Worm (Caenorhabditis elegans) whole organism, L1 larva: ENCODE measurements around the gene ifc-2.

Source experiments
- ceh-82 ChIP-seq, 3 experiments: fragments of 150-350 bp in 1 of 3; sonication (generic microtip) in 2 of 3; optimal IDR thresholded peaks; 2 replicates each; lab custom pipeline; 2014 to 2017; ENCODE audit warnings: missing biosample characterization in 3 of 3, missing genetic modification characterization in 3 of 3
- mef-2 ChIP-seq: fragments of 150-350 bp; optimal IDR thresholded peaks from 2 replicates; lab custom pipeline; 2014; ENCODE audit warnings: missing biosample characterization, missing genetic modification characterization
- nhr-237 ChIP-seq: fragments of 150-350 bp; optimal IDR thresholded peaks from 2 replicates; lab custom pipeline; 2014; ENCODE audit warnings: missing biosample characterization, missing genetic modification characterization

DNA sequence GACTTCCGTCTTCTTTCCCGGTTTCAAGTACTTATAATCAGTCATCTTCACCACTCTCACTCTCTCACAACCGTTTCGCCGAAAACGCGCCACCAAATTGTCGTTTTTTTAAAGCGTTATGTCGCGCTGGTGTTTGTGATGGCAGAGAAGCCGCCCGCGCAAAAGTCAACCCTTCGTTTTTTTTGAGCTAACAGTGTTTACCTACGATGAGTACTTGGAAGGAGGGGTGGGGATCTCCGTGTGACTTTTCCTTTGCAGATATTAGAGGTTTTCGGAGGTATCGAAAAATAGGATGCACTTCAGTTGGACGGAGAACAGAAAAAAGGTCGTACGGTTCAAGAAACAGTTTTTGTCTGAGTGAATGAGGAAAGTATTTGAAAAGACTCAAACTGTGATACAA, 37.0 kb downstream of the ifc-2 start:
- TF ChIP-seq ceh-82 (tag; optimal IDR thresholded peaks at IDR 0.05; lab: Kevin White, UChicago): no peak
- no peak for TF ChIP-seq nhr-237 (tag; lab: Kevin White, UChicago)
- TF ChIP-seq mef-2: no peak
